Worm (Caenorhabditis elegans) whole organism, L4/young adult: ENCODE data around the gene mcm-3AP.

Source experiments
- W03F9.2 ChIP-seq: fragments of 150-350 bp; optimal IDR thresholded peaks from 2 replicates; lab custom pipeline; 2014; ENCODE audit warnings: missing biosample characterization, missing genetic modification characterization
- dao-5 ChIP-seq: sonication (generic microtip); optimal IDR thresholded peaks from 2 replicates; lab custom pipeline; 2016; ENCODE audit warnings: missing genotype, missing genetic modification characterization, moderate library complexity, missing compliant biosample characterization
- him-1 ChIP-seq: sonication (generic microtip); optimal IDR thresholded peaks from 2 replicates; lab custom pipeline; 2016; ENCODE audit warnings: missing genotype, missing genetic modification reagents, missing genetic modification characterization, missing compliant biosample characterization

DNA sequence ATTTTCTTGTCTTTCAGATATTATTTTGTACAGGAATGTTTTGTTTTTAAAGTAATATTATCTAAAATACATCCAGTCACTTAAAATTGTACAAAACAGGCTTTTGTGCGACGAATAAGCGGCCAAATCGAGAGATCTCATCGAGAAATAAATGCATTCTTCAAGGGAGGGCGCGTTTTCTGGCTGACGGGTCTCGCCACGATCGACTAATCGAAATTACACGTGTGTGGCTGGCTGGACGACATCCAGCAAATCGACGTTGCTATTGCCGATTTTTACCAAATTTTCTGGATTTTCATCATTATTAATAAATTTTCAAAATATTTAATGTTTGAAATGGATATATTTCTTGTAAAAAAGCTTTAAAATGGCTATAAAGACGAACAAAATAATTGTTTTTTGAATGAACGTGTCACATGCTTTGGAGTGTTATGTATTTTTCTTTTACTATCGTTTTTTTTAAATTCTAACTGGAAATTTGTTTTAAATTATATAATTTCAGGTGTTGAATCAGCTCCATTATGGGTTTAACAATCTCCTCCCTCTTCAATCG is 33.6 kb downstream of the mcm-3AP start, which contains the start of gene arf-5:
- TF ChIP-seq him-1 (tag; lab: Kevin White, UChicago), result no peak
- TF ChIP-seq W03F9.2, result no peak
- no peak for TF ChIP-seq dao-5
